Worm (Caenorhabditis elegans): ENCODE results near the gene Y49F6B.2.

DNA sequence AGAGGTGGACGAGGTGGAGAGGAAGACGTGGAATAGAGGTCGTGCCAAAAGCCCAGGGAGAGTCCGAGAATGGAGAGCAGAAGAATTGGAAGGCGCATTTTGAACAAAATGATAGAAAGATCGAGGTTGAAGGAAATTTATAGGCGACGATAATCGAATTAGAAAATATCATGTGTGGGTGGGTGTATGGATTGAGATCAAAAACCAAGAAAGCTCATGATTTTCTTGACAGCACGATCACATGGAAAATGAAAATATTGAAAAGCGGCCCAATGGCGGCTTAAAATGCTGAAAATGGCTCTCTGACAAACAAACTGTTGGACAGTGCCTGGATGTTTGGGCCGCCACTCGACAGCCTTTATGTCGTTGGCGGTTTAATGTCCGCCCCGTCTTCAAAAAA is 39.7 kb upstream of the Y49F6B.2 start, which contains the start of gene C16C8.9:
- TF ChIP-seq aly-2 (tag; optimal IDR thresholded peaks at IDR 0.05) (no peak), ama-1 (optimal IDR thresholded peaks at IDR 0.05) (no peak), fkh-4 (tag; optimal IDR thresholded peaks at IDR 0.05; ENCODE audit: borderline replicate concordance) (no peak), lsy-2 (tag; optimal IDR thresholded peaks at IDR 0.05) (no peak), lin-13 (GFP tag; optimal IDR thresholded peaks at IDR 0.05) (no peak), nhr-76 (tag; optimal IDR thresholded peaks at IDR 0.05) (no peak)

Measured in whole organism, L1 larva.